Fruit fly (Drosophila melanogaster) Kc167 (cell line): ENCODE measurements around the gene CG31867.

Experiments used
- Myc ChIP-seq: fragments of >200 bp; optimal IDR thresholded peaks from 2 replicates; lab custom pipeline; 2017; ENCODE audit warnings: missing external identifiers
- h ChIP-seq: fragments of >200 bp; optimal IDR thresholded peaks from 3 replicates; lab custom pipeline; 2018; ENCODE audit warnings: missing external identifiers
- insv ChIP-seq: fragments of >200 bp; optimal IDR thresholded peaks from 3 replicates; lab custom pipeline; 2018; ENCODE audit warnings: missing external identifiers
- psq ChIP-seq: fragments of >200 bp; optimal IDR thresholded peaks from 2 replicates; lab custom pipeline; 2017; ENCODE audit warnings: missing external identifiers

- TF ChIP-seq psq (lab: Kevin White, UChicago) (no peak), Myc (lab: Kevin White, UChicago) (no peak), h (lab: Kevin White, UChicago) (no peak), insv (no peak)
Observed at dm6 chr2L:11192691-11193090, 47.5 kb upstream of the CG31867 start.
